Worm (Caenorhabditis elegans) whole organism, L4 larva: Measurements from ENCODE around the gene F35F10.1.

Source experiments
- F26F4.8 ChIP-seq: fragments of 200-800 bp; sonication (Bioruptor generic); conservative IDR thresholded peaks from 2 replicates; pipeline ENCODE4 v1.3.6; 2022; ENCODE audit warnings: missing genetic modification characterization, missing compliant biosample characterization
- F37D6.2 ChIP-seq: sonication (generic microtip); optimal IDR thresholded peaks from 2 replicates; lab custom pipeline; 2016; ENCODE audit warnings: mild to moderate bottlenecking, missing genetic modification characterization, missing compliant biosample characterization
- T20F7.1 ChIP-seq: fragments of 200-800 bp; sonication (Bioruptor generic); optimal IDR thresholded peaks from 2 replicates; lab custom pipeline; 2018; ENCODE audit warnings: mild to moderate bottlenecking, missing genetic modification characterization, missing compliant biosample characterization
- Y105C5A.15 ChIP-seq: fragments of 200-800 bp; sonication (Bioruptor generic); IDR thresholded peaks from 2 replicates; pipeline ENCODE4 v1.3.6; 2022; ENCODE audit warnings: missing genetic modification characterization, missing compliant biosample characterization
- ZK337.2 ChIP-seq: fragments of 200-800 bp; sonication (Bioruptor generic); IDR thresholded peaks from 2 replicates; pipeline ENCODE4 v1.3.6; 2022; ENCODE audit warnings: missing genetic modification reagents, missing genetic modification characterization, missing compliant biosample characterization
- ZK546.5 ChIP-seq, 2 experiments: sonication (generic microtip); optimal IDR thresholded peaks; 2 replicates each; lab custom pipeline; 2017; ENCODE audit warnings: missing biosample characterization in 2 of 2, missing genetic modification characterization in 2 of 2
- ama-1 ChIP-seq: fragments of 150-350 bp; optimal IDR thresholded peaks from 2 replicates; lab custom pipeline; 2014; ENCODE audit warnings: inconsistent platforms, mixed read lengths
- attf-4 ChIP-seq: sonication (generic microtip); optimal IDR thresholded peaks from 3 replicates; lab custom pipeline; 2017; ENCODE audit warnings: missing biosample characterization, missing genetic modification characterization
- ceh-28 ChIP-seq: fragments of 150-350 bp; optimal IDR thresholded peaks from 2 replicates; lab custom pipeline; 2014; ENCODE audit warnings: missing biosample characterization, missing genetic modification reagents, missing genetic modification characterization
- ceh-32 ChIP-seq: sonication (generic microtip); optimal IDR thresholded peaks from 2 replicates; lab custom pipeline; 2016; ENCODE audit warnings: mild to moderate bottlenecking, missing genetic modification characterization, missing compliant biosample characterization; ENCODE audit not compliant: poor library complexity
- ceh-62 ChIP-seq: sonication (generic microtip); optimal IDR thresholded peaks from 2 replicates; lab custom pipeline; 2017; ENCODE audit warnings: missing biosample characterization, missing genetic modification characterization
- ces-1 ChIP-seq: fragments of 150-350 bp; sonication (generic microtip); optimal IDR thresholded peaks from 4 replicates; lab custom pipeline; 2014; ENCODE audit warnings: missing biosample characterization, missing genetic modification reagents, missing genetic modification characterization
- daf-19 ChIP-seq: fragments of 200-800 bp; sonication (Bioruptor generic); conservative IDR thresholded peaks from 2 replicates; pipeline ENCODE4 v1.3.6; 2022; ENCODE audit warnings: missing genetic modification characterization, missing compliant biosample characterization
- daf-8 ChIP-seq: fragments of 200-800 bp; sonication (Bioruptor generic); IDR thresholded peaks from 2 replicates; pipeline ENCODE4 v1.3.6; 2022; ENCODE audit warnings: missing genetic modification characterization, missing compliant biosample characterization
- dmd-8 ChIP-seq: fragments of 200-800 bp; sonication (Bioruptor generic); IDR thresholded peaks from 2 replicates; pipeline ENCODE4 v1.3.6; 2022; ENCODE audit warnings: missing genetic modification characterization, missing compliant biosample characterization
- dpl-1 ChIP-seq: fragments of 150-350 bp; optimal IDR thresholded peaks from 2 replicates; lab custom pipeline; 2014; ENCODE audit warnings: missing biosample characterization, missing genetic modification reagents, missing genetic modification characterization
- duxl-1 ChIP-seq: sonication (generic microtip); optimal IDR thresholded peaks from 2 replicates; lab custom pipeline; 2016; ENCODE audit warnings: mild to moderate bottlenecking, missing genetic modification characterization, moderate library complexity, missing compliant biosample characterization; ENCODE audit not compliant: poor library complexity
- egl-43 ChIP-seq: fragments of 200-800 bp; sonication (Bioruptor generic); IDR thresholded peaks from 2 replicates; pipeline ENCODE4 v1.3.6; 2022; ENCODE audit warnings: missing genetic modification reagents, missing genetic modification characterization, missing compliant biosample characterization
- gei-8 ChIP-seq: fragments of 200-800 bp; sonication (Bioruptor generic); optimal IDR thresholded peaks from 2 replicates; lab custom pipeline; 2018; ENCODE audit warnings: mild to moderate bottlenecking, missing genetic modification characterization, missing compliant biosample characterization
- hlh-11 ChIP-seq: fragments of 200-800 bp; sonication (Bioruptor generic); optimal IDR thresholded peaks from 2 replicates; lab custom pipeline; 2018; ENCODE audit warnings: mild to moderate bottlenecking, missing genetic modification characterization, missing compliant biosample characterization
- hmg-1.1 ChIP-seq: fragments of 200-800 bp; sonication (Bioruptor generic); IDR thresholded peaks from 2 replicates; pipeline ENCODE4 v1.3.6; 2022; ENCODE audit warnings: missing genetic modification reagents, missing genetic modification characterization, missing compliant biosample characterization
- lin-13 ChIP-seq: fragments of 150-350 bp; optimal IDR thresholded peaks from 2 replicates; lab custom pipeline; 2014; ENCODE audit warnings: missing biosample characterization, missing genetic modification reagents, missing genetic modification characterization
- lin-29 ChIP-seq: fragments of 200-800 bp; sonication (Bioruptor generic); IDR thresholded peaks from 2 replicates; pipeline ENCODE4 v1.3.6; 2022; ENCODE audit warnings: missing genetic modification reagents, missing genetic modification characterization, missing compliant biosample characterization
- lir-3 ChIP-seq: sonication (generic microtip); optimal IDR thresholded peaks from 2 replicates; lab custom pipeline; 2016; ENCODE audit warnings: mild to moderate bottlenecking, missing genetic modification characterization, missing compliant biosample characterization
- madf-9 ChIP-seq: fragments of 200-800 bp; sonication (Bioruptor generic); conservative IDR thresholded peaks from 2 replicates; pipeline ENCODE4 v1.3.6; 2022; ENCODE audit warnings: missing genetic modification reagents, missing genetic modification characterization, missing compliant biosample characterization
- mdl-1 ChIP-seq, 2 experiments: fragments of 150-350 bp in 1 of 2; sonication (generic microtip) in 1 of 2; optimal IDR thresholded peaks; 2 replicates each; lab custom pipeline; 2014 to 2017; ENCODE audit warnings: missing biosample characterization in 2 of 2, missing genetic modification characterization in 2 of 2
- mdt-29 ChIP-seq: fragments of 200-800 bp; sonication (Bioruptor generic); IDR thresholded peaks from 2 replicates; pipeline ENCODE4 v1.3.6; 2022; ENCODE audit warnings: missing genetic modification reagents, missing genetic modification characterization, missing compliant biosample characterization
- mes-2 ChIP-seq: sonication (generic microtip); optimal IDR thresholded peaks from 2 replicates; lab custom pipeline; 2016; ENCODE audit warnings: missing genotype, mild to moderate bottlenecking, missing genetic modification characterization, missing compliant biosample characterization; ENCODE audit not compliant: poor library complexity, severe bottlenecking
- nhr-102 ChIP-seq: sonication (generic microtip); optimal IDR thresholded peaks from 2 replicates; lab custom pipeline; 2016; ENCODE audit warnings: mild to moderate bottlenecking, missing genetic modification characterization, moderate library complexity, missing compliant biosample characterization
- nhr-11 ChIP-seq: fragments of 150-350 bp; optimal IDR thresholded peaks from 2 replicates; lab custom pipeline; 2014; ENCODE audit warnings: missing biosample characterization, missing genetic modification characterization
- nhr-41 ChIP-seq: fragments of 200-800 bp; sonication (Bioruptor generic); IDR thresholded peaks from 2 replicates; pipeline ENCODE4 v1.3.6; 2022; ENCODE audit warnings: missing genetic modification reagents, missing genetic modification characterization, missing compliant biosample characterization
- nhr-77 ChIP-seq: fragments of 150-350 bp; optimal IDR thresholded peaks from 2 replicates; lab custom pipeline; 2014; ENCODE audit warnings: missing biosample characterization, missing genetic modification characterization
- pha-4 ChIP-seq, 2 experiments: fragments of 150-350 bp in 1 of 2; fragments of 200-800 bp in 1 of 2; sonication (Bioruptor generic) in 1 of 2; IDR thresholded peaks in 1 of 2; optimal IDR thresholded peaks in 1 of 2; 2 replicates each; pipeline versions ENCODE4 v1.3.6 to Lab custom; 2014 to 2022; ENCODE audit warnings: missing genetic modification characterization in 2 of 2, missing genetic modification reagents in 2 of 2, missing biosample characterization in 1 of 2, missing compliant biosample characterization in 1 of 2
- php-3 ChIP-seq: fragments of 200-800 bp; sonication (Bioruptor generic); IDR thresholded peaks from 2 replicates; pipeline ENCODE4 v1.3.6; 2022; ENCODE audit warnings: missing genetic modification reagents, missing genetic modification characterization, missing compliant biosample characterization
- pqm-1 ChIP-seq: sonication (generic microtip); optimal IDR thresholded peaks from 2 replicates; lab custom pipeline; 2017; ENCODE audit warnings: missing biosample characterization, missing genetic modification characterization
- rbr-2 ChIP-seq: sonication (generic microtip); optimal IDR thresholded peaks from 2 replicates; lab custom pipeline; 2016; ENCODE audit warnings: missing genotype, missing genetic modification characterization, missing compliant biosample characterization
- skn-1 ChIP-seq: fragments of 150-350 bp; optimal IDR thresholded peaks from 2 replicates; lab custom pipeline; 2014; ENCODE audit warnings: missing biosample characterization, missing genetic modification characterization
- snpc-1.2 ChIP-seq: fragments of 200-800 bp; sonication (Bioruptor generic); IDR thresholded peaks from 2 replicates; pipeline ENCODE4 v1.3.6; 2022; ENCODE audit warnings: missing genetic modification reagents, missing genetic modification characterization, missing compliant biosample characterization
- spr-1 ChIP-seq: sonication (generic microtip); optimal IDR thresholded peaks from 2 replicates; lab custom pipeline; 2016; ENCODE audit warnings: mild to moderate bottlenecking, missing genetic modification characterization, missing compliant biosample characterization
- unc-130 ChIP-seq: sonication (generic microtip); optimal IDR thresholded peaks from 2 replicates; lab custom pipeline; 2016; ENCODE audit warnings: missing genetic modification reagents, missing genetic modification characterization, missing compliant biosample characterization
- unc-39 ChIP-seq: sonication (generic microtip); optimal IDR thresholded peaks from 2 replicates; lab custom pipeline; 2017; ENCODE audit warnings: missing biosample characterization, missing genetic modification characterization
- zag-1 ChIP-seq: fragments of 150-350 bp; optimal IDR thresholded peaks from 2 replicates; lab custom pipeline; 2014; ENCODE audit warnings: missing biosample characterization, missing genetic modification characterization
- zfp-2 ChIP-seq: sonication (generic microtip); optimal IDR thresholded peaks from 2 replicates; lab custom pipeline; 2016; ENCODE audit warnings: mild to moderate bottlenecking, missing genetic modification characterization, missing compliant biosample characterization
- zfp-3 ChIP-seq: fragments of 200-800 bp; sonication (Bioruptor generic); conservative IDR thresholded peaks from 2 replicates; pipeline ENCODE4 v1.3.6; 2022; ENCODE audit warnings: missing genetic modification reagents, missing genetic modification characterization, missing compliant biosample characterization
- zip-11 ChIP-seq: fragments of 200-800 bp; sonication (Bioruptor generic); IDR thresholded peaks from 2 replicates; pipeline ENCODE4 v1.3.6; 2022; ENCODE audit warnings: missing genetic modification characterization, missing compliant biosample characterization
- ztf-7 ChIP-seq: fragments of 150-350 bp; optimal IDR thresholded peaks from 2 replicates; lab custom pipeline; 2014; ENCODE audit warnings: missing biosample characterization, missing genetic modification characterization

Gene F35F10.1

ce11 chrV:3315308-3315707 lies 799 bp upstream of the F35F10.1 start, which contains the start of gene arrd-19 (continued):
- no peak for TF ChIP-seq nhr-41 (GFP tag; lab: Robert Waterston, UW)
- TF ChIP-seq gei-8: no peak

- TF ChIP-seq daf-19 (GFP tag; lab: Robert Waterston, UW): no peak
- no peak for TF ChIP-seq php-3
- no peak for TF ChIP-seq zfp-2 (tag; lab: Kevin White, UChicago)
- TF ChIP-seq skn-1 (tag; lab: Kevin White, UChicago): no peak
- TF ChIP-seq ama-1 (lab: Kevin White, UChicago): no peak
- no peak for TF ChIP-seq unc-130 (GFP tag; lab: Kevin White, UChicago)
- no peak for TF ChIP-seq snpc-1.2
- TF ChIP-seq zip-11 (GFP tag; lab: Robert Waterston, UW): no peak
- TF ChIP-seq lir-3 (tag; lab: Kevin White, UChicago): no peak
- TF ChIP-seq ceh-32 (tag; lab: Kevin White, UChicago): no peak
- TF ChIP-seq ceh-62: no peak
- TF ChIP-seq ces-1 (GFP tag; lab: Kevin White, UChicago): no peak
- no peak for TF ChIP-seq unc-39
- no peak for TF ChIP-seq F37D6.2 (tag; lab: Kevin White, UChicago)
- TF ChIP-seq zfp-3 (GFP tag; lab: Robert Waterston, UW): no peak
- TF ChIP-seq ztf-7 (tag; lab: Kevin White, UChicago): no peak
- TF ChIP-seq lin-13 (GFP tag; lab: Kevin White, UChicago): no peak
- TF ChIP-seq pha-4 (GFP tag; IDR thresholded peaks at IDR 0.05; lab: Robert Waterston, UW): no peak
- no peak for TF ChIP-seq pha-4 (tag; optimal IDR thresholded peaks at IDR 0.05; lab: Kevin White, UChicago)
- TF ChIP-seq, all 104 proteins: peak for 0
These were observed 2.9 kb downstream of the F35F10.1 start, which contains the start of gene F35F10.13 for ce11 chrV:3318975-3319374. Gene F35F10.13, minus strand, starts transcription at chrV:3319075.

- TF ChIP-seq daf-8 (no peak), pqm-1 (tag; lab: Kevin White, UChicago) (no peak), Y105C5A.15 (GFP tag; lab: Robert Waterston, UW) (no peak), unc-130 (GFP tag; lab: Kevin White, UChicago) (no peak), ZK546.5 (tag; optimal IDR thresholded peaks at IDR 0.05; lab: Kevin White, UChicago) (no peak), nhr-102 (tag; lab: Kevin White, UChicago) (no peak), nhr-77 (tag; lab: Kevin White, UChicago) (no peak), gei-8 (no peak), T20F7.1 (GFP tag; lab: Kevin White, UChicago) (no peak), nhr-11 (tag; lab: Kevin White, UChicago) (no peak), duxl-1 (tag; lab: Kevin White, UChicago) (no peak), daf-19 (GFP tag; lab: Robert Waterston, UW) (no peak), spr-1 (tag; lab: Kevin White, UChicago) (no peak), rbr-2 (tag; lab: Kevin White, UChicago) (no peak), ces-1 (GFP tag; lab: Kevin White, UChicago) (no peak), egl-43 (no peak), madf-9 (GFP tag; lab: Robert Waterston, UW) (no peak), ZK337.2 (no peak), dpl-1 (GFP tag; lab: Kevin White, UChicago) (no peak)
- TF ChIP-seq, all 104 proteins: peak for 0
These were observed 3.9 kb downstream of the F35F10.1 start, which contains the start of gene F35F10.14 for ce11 chrV:3320005-3320404. Gene F35F10.14, minus strand, starts transcription at chrV:3320105.

- no peak for TF ChIP-seq hlh-11 (tag; lab: Kevin White, UChicago)
- TF ChIP-seq F26F4.8: no peak
- no peak for TF ChIP-seq mdl-1 (tag; optimal IDR thresholded peaks at IDR 0.05; lab: Kevin White, UChicago)
- no peak for TF ChIP-seq ceh-28 (tag; lab: Kevin White, UChicago)
- TF ChIP-seq Y105C5A.15 (GFP tag; lab: Robert Waterston, UW): no peak
- TF ChIP-seq lin-29 (GFP tag; lab: Robert Waterston, UW): no peak
- TF ChIP-seq zag-1 (tag; lab: Kevin White, UChicago): no peak
- no peak for TF ChIP-seq nhr-41 (GFP tag; lab: Robert Waterston, UW)
- no peak for TF ChIP-seq dmd-8 (GFP tag; lab: Robert Waterston, UW)
- TF ChIP-seq attf-4 (tag; lab: Kevin White, UChicago): no peak
- no peak for TF ChIP-seq mdt-29 (GFP tag; lab: Robert Waterston, UW)
- no peak for TF ChIP-seq rbr-2 (tag; lab: Kevin White, UChicago)
- no peak for TF ChIP-seq mes-2
- TF ChIP-seq hmg-1.1 (GFP tag; lab: Robert Waterston, UW): no peak
- TF ChIP-seq snpc-1.2: no peak
These were observed 4.3 kb downstream of the F35F10.1 start, which contains the start of gene C17B7.14 for ce11 chrV:3320432-3320831. Gene C17B7.14, minus strand, starts transcription at chrV:3320532.
